Fruit fly (Drosophila melanogaster) whole organism, prepupa: ENCODE data around the gene Cdc50.

Experiments
- Blimp-1 ChIP-seq: fragments of 200-800 bp; sonication (Bioruptor generic); optimal IDR thresholded peaks from 3 replicates; lab custom pipeline; 2017; ENCODE audit warnings: missing biosample characterization, missing genetic modification characterization, mild to moderate bottlenecking, moderate library complexity, missing genetic modification reagents
- CG10631 ChIP-seq: fragments of 200-800 bp; sonication (Bioruptor generic); optimal IDR thresholded peaks from 2 replicates; lab custom pipeline; 2016; ENCODE audit warnings: missing biosample characterization, missing genetic modification characterization
- CG10669 ChIP-seq: fragments of 200-800 bp; sonication (Bioruptor generic); optimal IDR thresholded peaks from 3 replicates; lab custom pipeline; 2018; ENCODE audit warnings: missing biosample characterization, mild to moderate bottlenecking, missing genetic modification characterization, moderate library complexity
- CG11294 ChIP-seq: fragments of 200-800 bp; sonication (Bioruptor generic); IDR thresholded peaks from 2 replicates; pipeline ENCODE4 v1.3.6; 2022; ENCODE audit warnings: missing biosample characterization, missing genetic modification characterization
- CG11762 ChIP-seq: fragments of 200-800 bp; sonication (Bioruptor generic); optimal IDR thresholded peaks from 3 replicates; lab custom pipeline; 2016; ENCODE audit warnings: missing biosample characterization, missing genetic modification characterization; ENCODE audit not compliant: insufficient read depth
- CG11902 ChIP-seq: fragments of 200-800 bp; sonication (Bioruptor generic); optimal IDR thresholded peaks from 3 replicates; lab custom pipeline; 2016; ENCODE audit warnings: missing biosample characterization, missing genetic modification characterization
- CG15336 ChIP-seq: fragments of 200-800 bp; sonication (Bioruptor generic); IDR thresholded peaks from 2 replicates; pipeline ENCODE4 v1.3.6; 2022; ENCODE audit warnings: missing biosample characterization, missing genetic modification characterization
- CG1621 ChIP-seq: fragments of 200-800 bp; sonication (Bioruptor generic); optimal IDR thresholded peaks from 3 replicates; lab custom pipeline; 2018; ENCODE audit warnings: missing biosample characterization, mild to moderate bottlenecking, missing genetic modification characterization
- CG16779 ChIP-seq: fragments of 200-800 bp; sonication (Bioruptor generic); optimal IDR thresholded peaks from 3 replicates; lab custom pipeline; 2017; ENCODE audit warnings: missing biosample characterization, mild to moderate bottlenecking, missing genetic modification characterization
- CG3032 ChIP-seq: fragments of 200-800 bp; optimal IDR thresholded peaks from 2 replicates; lab custom pipeline; 2019; ENCODE audit warnings: missing biosample characterization, mild to moderate bottlenecking, missing genetic modification characterization, moderate library complexity
- CG31627 ChIP-seq: fragments of 200-800 bp; sonication (Bioruptor generic); optimal IDR thresholded peaks from 3 replicates; lab custom pipeline; 2016; ENCODE audit warnings: missing biosample characterization, missing genetic modification characterization
- CG32006 ChIP-seq: fragments of 200-800 bp; sonication (Bioruptor generic); optimal IDR thresholded peaks from 3 replicates; lab custom pipeline; 2017; ENCODE audit warnings: missing biosample characterization, mild to moderate bottlenecking, missing genetic modification characterization
- CG34406 ChIP-seq: fragments of 200-800 bp; sonication (Bioruptor generic); optimal IDR thresholded peaks from 3 replicates; lab custom pipeline; 2016; ENCODE audit warnings: missing biosample characterization, missing genetic modification characterization
- CG3919 ChIP-seq: fragments of 200-800 bp; sonication (Bioruptor generic); optimal IDR thresholded peaks from 3 replicates; lab custom pipeline; 2016; ENCODE audit warnings: missing biosample characterization, missing genetic modification characterization
- CG4318 ChIP-seq: fragments of 200-800 bp; sonication (Bioruptor generic); optimal IDR thresholded peaks from 3 replicates; lab custom pipeline; 2017; ENCODE audit warnings: missing biosample characterization, mild to moderate bottlenecking, missing genetic modification characterization
- CG6163 ChIP-seq: fragments of 200-800 bp; sonication (Bioruptor generic); IDR thresholded peaks from 3 replicates; pipeline ENCODE4 v1.3.6; 2022; ENCODE audit warnings: missing biosample characterization, missing genetic modification characterization
- CG6276 ChIP-seq: fragments of 200-800 bp; sonication (Bioruptor generic); optimal IDR thresholded peaks from 2 replicates; lab custom pipeline; 2017; ENCODE audit warnings: missing biosample characterization, mild to moderate bottlenecking, missing genetic modification characterization
- CG6792 ChIP-seq: fragments of 200-800 bp; sonication (Bioruptor generic); optimal IDR thresholded peaks from 3 replicates; lab custom pipeline; 2016; ENCODE audit warnings: missing biosample characterization, missing genetic modification characterization
- CG6808 ChIP-seq: fragments of 200-800 bp; sonication (Bioruptor generic); optimal IDR thresholded peaks from 3 replicates; lab custom pipeline; 2017; ENCODE audit warnings: missing biosample characterization, missing genetic modification characterization, mild to moderate bottlenecking, moderate library complexity, missing genetic modification reagents
- CG7368 ChIP-seq: fragments of 200-800 bp; sonication (Bioruptor generic); optimal IDR thresholded peaks from 3 replicates; lab custom pipeline; 2016; ENCODE audit warnings: missing biosample characterization, missing genetic modification characterization
- CG8119 ChIP-seq: fragments of 200-800 bp; sonication (Bioruptor generic); IDR thresholded peaks from 3 replicates; pipeline ENCODE4 v1.3.6; 2022; ENCODE audit warnings: missing biosample characterization, missing genetic modification characterization
- CG8319 ChIP-seq: fragments of 200-800 bp; sonication (Bioruptor generic); optimal IDR thresholded peaks from 3 replicates; lab custom pipeline; 2016; ENCODE audit warnings: missing biosample characterization, missing genetic modification characterization
- CG8632 ChIP-seq: fragments of 200-800 bp; sonication (Bioruptor generic); optimal IDR thresholded peaks from 3 replicates; lab custom pipeline; 2016; ENCODE audit warnings: missing biosample characterization, missing genetic modification characterization
- CG9139 ChIP-seq: fragments of 200-800 bp; sonication (Bioruptor generic); optimal IDR thresholded peaks from 3 replicates; lab custom pipeline; 2017; ENCODE audit warnings: missing biosample characterization, mild to moderate bottlenecking, missing genetic modification characterization
- Eip75B ChIP-seq: fragments of 200-800 bp; sonication (Bioruptor generic); optimal IDR thresholded peaks from 3 replicates; lab custom pipeline; 2016; ENCODE audit warnings: missing biosample characterization, missing genetic modification characterization
- Eip78C ChIP-seq: fragments of 200-800 bp; sonication (Bioruptor generic); peaks from one replicate; lab custom pipeline; 2016; ENCODE audit warnings: missing biosample characterization, missing genetic modification characterization
- Eip93F ChIP-seq: fragments of 200-800 bp; sonication (Bioruptor generic); optimal IDR thresholded peaks from 2 replicates; lab custom pipeline; 2016; ENCODE audit warnings: missing biosample characterization, mild to moderate bottlenecking, missing genetic modification characterization
- Ets21C ChIP-seq: fragments of 200-800 bp; sonication (Bioruptor generic); optimal IDR thresholded peaks from 3 replicates; lab custom pipeline; 2016; ENCODE audit warnings: missing biosample characterization, missing genetic modification characterization
- Ets96B ChIP-seq: fragments of 200-800 bp; optimal IDR thresholded peaks from 2 replicates; lab custom pipeline; 2019; ENCODE audit warnings: missing biosample characterization, mild to moderate bottlenecking, missing genetic modification characterization, moderate library complexity
- Gug ChIP-seq: fragments of 200-800 bp; sonication (Bioruptor generic); IDR thresholded peaks from 2 replicates; pipeline ENCODE4 v1.3.6; 2022; ENCODE audit warnings: missing biosample characterization, missing genetic modification characterization
- Hr38 ChIP-seq: sonication (Bioruptor generic); optimal IDR thresholded peaks from 2 replicates; lab custom pipeline; 2016; ENCODE audit warnings: missing biosample characterization, missing genetic modification characterization
- Hr39 ChIP-seq: fragments of 200-800 bp; sonication (Bioruptor generic); optimal IDR thresholded peaks from 2 replicates; lab custom pipeline; 2016; ENCODE audit warnings: missing biosample characterization, missing genetic modification characterization
- Lpt ChIP-seq: fragments of 200-800 bp; sonication (Bioruptor generic); optimal IDR thresholded peaks from 3 replicates; lab custom pipeline; 2016; ENCODE audit warnings: missing biosample characterization, missing genetic modification characterization
- Met ChIP-seq: fragments of 200-800 bp; sonication (Bioruptor generic); optimal IDR thresholded peaks from 3 replicates; lab custom pipeline; 2016; ENCODE audit warnings: missing biosample characterization, missing genetic modification characterization
- OdsH ChIP-seq: fragments of 200-800 bp; sonication (Bioruptor generic); optimal IDR thresholded peaks from 3 replicates; lab custom pipeline; 2016; ENCODE audit warnings: missing biosample characterization, missing genetic modification characterization
- Smox ChIP-seq: fragments of 200-800 bp; sonication (Bioruptor generic); optimal IDR thresholded peaks from 3 replicates; lab custom pipeline; 2016; ENCODE audit warnings: missing biosample characterization, missing genetic modification characterization
- Sox14 ChIP-seq: fragments of 200-800 bp; sonication (Bioruptor generic); optimal IDR thresholded peaks from 3 replicates; lab custom pipeline; 2016; ENCODE audit warnings: missing biosample characterization, missing genetic modification characterization
- Sox15 ChIP-seq: fragments of 200-800 bp; sonication (Bioruptor generic); optimal IDR thresholded peaks from 3 replicates; lab custom pipeline; 2016; ENCODE audit warnings: missing biosample characterization, missing genetic modification characterization
- achi ChIP-seq: fragments of 200-800 bp; sonication (Bioruptor generic); optimal IDR thresholded peaks from 3 replicates; lab custom pipeline; 2016; ENCODE audit warnings: missing biosample characterization, missing genetic modification characterization
- acj6 ChIP-seq: fragments of 200-800 bp; sonication (Bioruptor generic); optimal IDR thresholded peaks from 3 replicates; lab custom pipeline; 2016; ENCODE audit warnings: missing biosample characterization, missing genetic modification characterization
- cyc ChIP-seq: fragments of 200-800 bp; sonication (Bioruptor generic); optimal IDR thresholded peaks from 3 replicates; lab custom pipeline; 2016; ENCODE audit warnings: missing biosample characterization, missing genetic modification characterization
- dac ChIP-seq: fragments of 200-800 bp; sonication (Bioruptor generic); optimal IDR thresholded peaks from 2 replicates; lab custom pipeline; 2017; ENCODE audit warnings: missing biosample characterization, mild to moderate bottlenecking, missing genetic modification characterization
- dsx ChIP-seq: fragments of 200-800 bp; optimal IDR thresholded peaks from 3 replicates; lab custom pipeline; 2019; ENCODE audit warnings: missing biosample characterization, mild to moderate bottlenecking, missing genetic modification characterization, moderate library complexity; ENCODE audit not compliant: poor library complexity, severe bottlenecking
- eg ChIP-seq: fragments of 200-800 bp; sonication (Bioruptor generic); IDR thresholded peaks from 3 replicates; pipeline ENCODE4 v1.3.6; 2022; ENCODE audit warnings: missing biosample characterization, missing genetic modification characterization
- esn ChIP-seq: fragments of 200-800 bp; sonication (Bioruptor generic); optimal IDR thresholded peaks from 2 replicates; lab custom pipeline; 2016; ENCODE audit warnings: missing biosample characterization, mild to moderate bottlenecking, missing genetic modification characterization, moderate library complexity
- fd59A ChIP-seq: fragments of 200-800 bp; sonication (Bioruptor generic); optimal IDR thresholded peaks from 2 replicates; lab custom pipeline; 2017; ENCODE audit warnings: missing biosample characterization, mild to moderate bottlenecking, missing genetic modification characterization, missing genetic modification reagents
- fd85E ChIP-seq: fragments of 200-800 bp; sonication (Bioruptor generic); optimal IDR thresholded peaks from 3 replicates; lab custom pipeline; 2016; ENCODE audit warnings: missing biosample characterization, missing genetic modification characterization
- lz ChIP-seq: fragments of 200-800 bp; sonication (Bioruptor generic); optimal IDR thresholded peaks from 3 replicates; lab custom pipeline; 2016; ENCODE audit warnings: missing biosample characterization, missing genetic modification characterization
- net ChIP-seq: fragments of 200-800 bp; sonication (Bioruptor generic); optimal IDR thresholded peaks from 3 replicates; lab custom pipeline; 2016; ENCODE audit warnings: missing biosample characterization, missing genetic modification characterization
- pdm3 ChIP-seq: fragments of 200-800 bp; sonication (Bioruptor generic); optimal IDR thresholded peaks from 3 replicates; lab custom pipeline; 2016; ENCODE audit warnings: missing biosample characterization, missing genetic modification characterization
- salr ChIP-seq, 2 experiments: fragments of 200-800 bp; sonication (Bioruptor generic); optimal IDR thresholded peaks; 3 replicates each; lab custom pipeline; 2016 to 2018; ENCODE audit warnings: missing biosample characterization in 2 of 2, missing genetic modification characterization in 2 of 2, mild to moderate bottlenecking in 1 of 2
- spab ChIP-seq: fragments of 200-800 bp; sonication (Bioruptor generic); optimal IDR thresholded peaks from 2 replicates; lab custom pipeline; 2017; ENCODE audit warnings: missing biosample characterization, mild to moderate bottlenecking, missing genetic modification characterization, missing genetic modification reagents
- svp ChIP-seq: fragments of 200-800 bp; sonication (Bioruptor generic); peaks from one replicate; lab custom pipeline; 2016; ENCODE audit warnings: missing biosample characterization, missing genetic modification characterization

Cdc50 gene

dm6 chrX:16426478-16427052 is 14.5 kb downstream of the Cdc50 start:
- no peak for TF ChIP-seq CG7368 (GFP tag; lab: Kevin White, UChicago)
- peak; percentile 49 for TF ChIP-seq svp (GFP tag; lab: Kevin White, UChicago)
- TF ChIP-seq esn (GFP tag; lab: Kevin White, UChicago), result peak; percentile 36
- peak; percentile 30 for TF ChIP-seq CG34406 (GFP tag; lab: Kevin White, UChicago)
- no peak for TF ChIP-seq CG11902 (GFP tag; lab: Kevin White, UChicago)
- no peak for TF ChIP-seq CG11294 (GFP tag; lab: Robert Waterston, UW)
- peak; percentile 3 for TF ChIP-seq CG3032
- no peak for TF ChIP-seq CG10669 (GFP tag; lab: Kevin White, UChicago)
- no peak for TF ChIP-seq CG4318 (GFP tag; lab: Kevin White, UChicago)
- TF ChIP-seq Met (GFP tag; lab: Kevin White, UChicago), result no peak
- TF ChIP-seq Smox, result no peak
- TF ChIP-seq CG6792 (GFP tag; lab: Kevin White, UChicago), result peak; percentile 10
- TF ChIP-seq Ets21C (GFP tag; lab: Kevin White, UChicago), result no peak
- peak; percentile 21 for TF ChIP-seq CG1621 (tag; lab: Kevin White, UChicago)
- TF ChIP-seq Gug (GFP tag; lab: Robert Waterston, UW), result no peak
- TF ChIP-seq cyc (GFP tag; lab: Kevin White, UChicago), result no peak
- no peak for TF ChIP-seq CG32006 (GFP tag; lab: Kevin White, UChicago)
- no peak for TF ChIP-seq salr (GFP tag; optimal IDR thresholded peaks at IDR 0.05; lab: Kevin White, UChicago)
- peak; percentile 40; the same call in 1 of the 3 replicates for TF ChIP-seq CG6163
- no peak for TF ChIP-seq spab (GFP tag; lab: Kevin White, UChicago)
- TF ChIP-seq CG6276, result no peak
- no peak for TF ChIP-seq CG8119 (GFP tag; lab: Robert Waterston, UW)
- TF ChIP-seq net (GFP tag; lab: Kevin White, UChicago), result no peak
- TF ChIP-seq Eip75B, result no peak
- peak; percentile 13 for TF ChIP-seq lz
- peak; percentile 3 for TF ChIP-seq CG8632
- no peak for TF ChIP-seq Hr39 (GFP tag; lab: Kevin White, UChicago)
- no peak for TF ChIP-seq pdm3
- no peak for TF ChIP-seq Hr38 (GFP tag; lab: Kevin White, UChicago)
- TF ChIP-seq CG16779 (tag; lab: Kevin White, UChicago), result no peak
- no peak for TF ChIP-seq OdsH (GFP tag; lab: Kevin White, UChicago)
- TF ChIP-seq Lpt (GFP tag; lab: Kevin White, UChicago), result no peak
- no peak for TF ChIP-seq Blimp-1
- TF ChIP-seq acj6 (GFP tag; lab: Kevin White, UChicago), result no peak
- no peak for TF ChIP-seq eg (GFP tag; lab: Robert Waterston, UW)
- TF ChIP-seq CG8319 (GFP tag; lab: Kevin White, UChicago), result no peak
- TF ChIP-seq dsx (GFP tag; lab: Kevin White, UChicago), result no peak
- no peak for TF ChIP-seq fd59A (GFP tag; lab: Kevin White, UChicago)
- no peak for TF ChIP-seq CG9139 (GFP tag; lab: Kevin White, UChicago)
- peak; percentile 6 for TF ChIP-seq CG10631 (GFP tag; lab: Kevin White, UChicago)
- no peak for TF ChIP-seq CG31627 (GFP tag; lab: Kevin White, UChicago)
- no peak for TF ChIP-seq Eip93F
- TF ChIP-seq CG11762 (GFP tag; lab: Kevin White, UChicago), result no peak
- TF ChIP-seq achi (GFP tag; lab: Kevin White, UChicago), result no peak
- TF ChIP-seq CG6808 (GFP tag; lab: Kevin White, UChicago), result no peak
- TF ChIP-seq fd85E, result no peak
- no peak for TF ChIP-seq CG15336 (GFP tag; lab: Robert Waterston, UW)
- peak; percentile 46 for TF ChIP-seq Eip78C (GFP tag; lab: Kevin White, UChicago)
- TF ChIP-seq Ets96B, result no peak
- no peak for TF ChIP-seq Sox15 (GFP tag; lab: Kevin White, UChicago)
- TF ChIP-seq CG3919 (GFP tag; lab: Kevin White, UChicago), result no peak
- no peak for TF ChIP-seq dac
- peak; percentile 16 for TF ChIP-seq Sox14 (GFP tag; lab: Kevin White, UChicago)
